Worm (Caenorhabditis elegans): ENCODE data around the gene ears-2.
A peak's percentile ranks its signal among the peaks of the same experiment; 100 is the strongest.
"Not testable (repeated sequence)": the region's sequence is repeated elsewhere in the genome, so short reads cannot be mapped to it uniquely, and the experiment has no call there.

The ears-2 gene

ce11 chrIV:386576-386975 is 3.7 kb downstream of the ears-2 start, which contains the start of gene T07A9.14:
T07A9.14 (plus strand) TSS chrIV:386699.
- no peak for TF ChIP-seq ZK546.5 (tag; optimal IDR thresholded peaks at IDR 0.05)
- no peak for TF ChIP-seq ceh-82 (tag; optimal IDR thresholded peaks at IDR 0.05)
- no peak for TF ChIP-seq lsy-2 (tag; optimal IDR thresholded peaks at IDR 0.05)
- TF ChIP-seq elt-3 (tag; optimal IDR thresholded peaks at IDR 0.05), result no peak
- no peak for TF ChIP-seq ztf-11 (tag; optimal IDR thresholded peaks at IDR 0.05)
- TF ChIP-seq nhr-237 (tag; optimal IDR thresholded peaks at IDR 0.05), result no peak
- TF ChIP-seq lin-13 (GFP tag; optimal IDR thresholded peaks at IDR 0.05), result no peak
- TF ChIP-seq Y55F3AM.14 (GFP tag; optimal IDR thresholded peaks at IDR 0.05), result no peak
- TF ChIP-seq ztf-4 (tag; optimal IDR thresholded peaks at IDR 0.05), result no peak
- TF ChIP-seq mab-5 (tag; optimal IDR thresholded peaks at IDR 0.05), result no peak

- TF ChIP-seq ZK546.5 (tag; optimal IDR thresholded peaks at IDR 0.05), result peak; percentile 65
- TF ChIP-seq Y55F3AM.14 (GFP tag; optimal IDR thresholded peaks at IDR 0.05), result peak; percentile 83
- TF ChIP-seq lsy-2 (tag; optimal IDR thresholded peaks at IDR 0.05), result peak; percentile 86 to 94
- peak; percentile 93 for TF ChIP-seq crh-2 (tag; optimal IDR thresholded peaks at IDR 0.05)
- peak; percentile 80 for TF ChIP-seq nhr-6 (tag; optimal IDR thresholded peaks at IDR 0.05)
- TF ChIP-seq nhr-77 (tag; optimal IDR thresholded peaks at IDR 0.05), result peak; percentile 28
- TF ChIP-seq F13H6.1 (tag; optimal IDR thresholded peaks at IDR 0.05), result peak; percentile 94
- peak; percentile 44 for TF ChIP-seq lin-39 (tag; optimal IDR thresholded peaks at IDR 0.05)
- TF ChIP-seq mab-5 (tag; optimal IDR thresholded peaks at IDR 0.05), result peak; percentile 87
- peak; percentile 81 for TF ChIP-seq nhr-25 (tag; optimal IDR thresholded peaks at IDR 0.05)
- peak; percentile 51 for TF ChIP-seq ceh-82 (tag; optimal IDR thresholded peaks at IDR 0.05)
- peak; percentile 97 for TF ChIP-seq sma-3 (GFP tag; optimal IDR thresholded peaks at IDR 0.05)
- peak; percentile 88 for TF ChIP-seq C34F6.9 (tag; optimal IDR thresholded peaks at IDR 0.05)
- TF ChIP-seq nhr-129 (tag; optimal IDR thresholded peaks at IDR 0.05), result peak; percentile 95
- peak; percentile 60 for TF ChIP-seq lin-11 (tag; optimal IDR thresholded peaks at IDR 0.05)
- peak; percentile 86 for TF ChIP-seq R02D3.7 (tag; optimal IDR thresholded peaks at IDR 0.05)
- TF ChIP-seq egl-27 (tag; optimal IDR thresholded peaks at IDR 0.05), result peak; percentile 69
- peak; percentile 80 for TF ChIP-seq gmeb-1 (tag; optimal IDR thresholded peaks at IDR 0.05)
- peak; percentile 86 for TF ChIP-seq sma-9 (GFP tag; optimal IDR thresholded peaks at IDR 0.05)
- not testable (repeated sequence) for TF ChIP-seq sma-9 (tag; optimal IDR thresholded peaks at IDR 0.05)
- peak; percentile 15 for TF ChIP-seq ama-1 (optimal IDR thresholded peaks at IDR 0.05)
- peak; percentile 93 for TF ChIP-seq lin-13 (GFP tag; optimal IDR thresholded peaks at IDR 0.05)
- peak; percentile 80 for TF ChIP-seq sem-4 (tag; optimal IDR thresholded peaks at IDR 0.05)
- TF ChIP-seq ztf-4 (tag; optimal IDR thresholded peaks at IDR 0.05), result peak; percentile 64
- peak; percentile 76 for TF ChIP-seq fos-1 (tag; optimal IDR thresholded peaks at IDR 0.05)
- peak; percentile 0 to 38 for TF ChIP-seq mdl-1 (tag; optimal IDR thresholded peaks at IDR 0.05)
- TF ChIP-seq blmp-1 (tag; optimal IDR thresholded peaks at IDR 0.05; ENCODE audit: insufficient read depth), result peak; percentile 49
- peak; percentile 81 for TF ChIP-seq nhr-21 (tag; optimal IDR thresholded peaks at IDR 0.05)
- TF ChIP-seq snpc-4 (tag; optimal IDR thresholded peaks at IDR 0.05), result peak; percentile 64
- peak; percentile 53 for TF ChIP-seq zag-1 (tag; optimal IDR thresholded peaks at IDR 0.05)
- peak; percentile 97 for TF ChIP-seq unc-55 (GFP tag; optimal IDR thresholded peaks at IDR 0.05)
Measured at ce11 chrIV:385150-385937, 4.9 kb downstream of the ears-2 start, which contains the start of gene rps-24. rps-24 (plus strand) TSS chrIV:385887.

ce11 chrIV:383135-383731 is 7.0 kb downstream of the ears-2 start, which contains the start of gene spl-1:
spl-1 (minus strand) TSS chrIV:383185.
- TF ChIP-seq fos-1 (tag; optimal IDR thresholded peaks at IDR 0.05), result peak; percentile 75
- TF ChIP-seq gmeb-1 (tag; optimal IDR thresholded peaks at IDR 0.05), result peak; percentile 4
- no peak for TF ChIP-seq Y55F3AM.14 (GFP tag; optimal IDR thresholded peaks at IDR 0.05)
- TF ChIP-seq crh-2 (tag; optimal IDR thresholded peaks at IDR 0.05), result peak; percentile 73

- TF ChIP-seq mbf-1 (tag; optimal IDR thresholded peaks at IDR 0.05) (no peak), unc-39 (tag; optimal IDR thresholded peaks at IDR 0.05) (no peak), nhr-77 (tag; optimal IDR thresholded peaks at IDR 0.05) (no peak), unc-62 (GFP tag; optimal IDR thresholded peaks at IDR 0.05) (no peak), nhr-129 (tag; optimal IDR thresholded peaks at IDR 0.05) (no peak), R02D3.7 (tag; optimal IDR thresholded peaks at IDR 0.05) (no peak), egl-27 (tag; optimal IDR thresholded peaks at IDR 0.05) (no peak), alr-1 (tag; optimal IDR thresholded peaks at IDR 0.05) (no peak), ama-1 (optimal IDR thresholded peaks at IDR 0.05) (no peak), nhr-23 (tag; optimal IDR thresholded peaks at IDR 0.05) (no peak), elt-3 (tag; optimal IDR thresholded peaks at IDR 0.05) (no peak), sma-9 (GFP tag; optimal IDR thresholded peaks at IDR 0.05) (no peak), sma-9 (tag; optimal IDR thresholded peaks at IDR 0.05) (no peak), F13H6.1 (tag; optimal IDR thresholded peaks at IDR 0.05) (no peak), ztf-11 (tag; optimal IDR thresholded peaks at IDR 0.05) (no peak), fos-1 (tag; optimal IDR thresholded peaks at IDR 0.05) (no peak), mab-5 (tag; optimal IDR thresholded peaks at IDR 0.05) (no peak), lin-39 (tag; optimal IDR thresholded peaks at IDR 0.05) (no peak), snpc-4 (tag; optimal IDR thresholded peaks at IDR 0.05) (no peak), ceh-82 (tag; optimal IDR thresholded peaks at IDR 0.05) (no peak), skn-1 (tag; optimal IDR thresholded peaks at IDR 0.05) (no peak)
Measured at ce11 chrIV:379605-380004, 10.7 kb downstream of the ears-2 start.

Data from whole organism, L2 larva.